Worm (Caenorhabditis elegans) whole organism, late embryonic: ENCODE measurements around the gene vars-1.

Experiments
- ahr-1 ChIP-seq: sonication (generic microtip); optimal IDR thresholded peaks from 2 replicates; lab custom pipeline; 2016; ENCODE audit warnings: missing genetic modification characterization, missing compliant biosample characterization
- fkh-10 ChIP-seq: fragments of 150-350 bp; optimal IDR thresholded peaks from 2 replicates; lab custom pipeline; 2014; ENCODE audit warnings: missing biosample characterization, missing genetic modification reagents, missing genetic modification characterization
- sdc-2 ChIP-seq: sonication (generic microtip); optimal IDR thresholded peaks from 2 replicates; lab custom pipeline; 2016; ENCODE audit warnings: missing genotype, missing genetic modification characterization, missing compliant biosample characterization

ce11 chrV:8010846-8011245 lies 20.4 kb upstream of the vars-1 start, which contains the start of gene lmtr-2:
- TF ChIP-seq ahr-1 (no peak), sdc-2 (tag; lab: Kevin White, UChicago) (no peak), fkh-10 (no peak)
